Worm (Caenorhabditis elegans): Measurements from ENCODE around the gene F56D1.1.

Gene F56D1.1

ce11 chrII:5478318-5478717 is at the start of gene F56D1.1:
F56D1.1 (plus strand) TSS chrII:5478618.
- TF ChIP-seq nfya-1 (tag; optimal IDR thresholded peaks at IDR 0.05): no peak

- TF ChIP-seq unc-42 (tag; optimal IDR thresholded peaks at IDR 0.05) (peak; percentile 35), tbx-2 (tag; optimal IDR thresholded peaks at IDR 0.05) (peak; percentile 9), lim-6 (tag; optimal IDR thresholded peaks at IDR 0.05) (no peak), unc-3 (GFP tag; conservative IDR thresholded peaks at IDR 0.05) (no peak), unc-3 (tag; optimal IDR thresholded peaks at IDR 0.05) (peak; percentile 19), ceh-14 (tag; optimal IDR thresholded peaks at IDR 0.05) (no peak), pat-9 (tag; optimal IDR thresholded peaks at IDR 0.05) (no peak), dve-1 (tag; optimal IDR thresholded peaks at IDR 0.05) (peak; percentile 3)
Observed at ce11 chrII:5429522-5430257, 48.7 kb upstream of the F56D1.1 start, which contains the start of the genes F07F6.4 and F07F6.2. F07F6.4 (minus strand) TSS chrII:5429572. F07F6.2 (plus strand) TSS chrII:5430207.

ce11 chrII:5433069-5433468 is 45.3 kb upstream of the F56D1.1 start, which contains the start of gene srx-114:
srx-114 (minus strand) TSS chrII:5433169.
- no peak for TF ChIP-seq ceh-31 (tag; optimal IDR thresholded peaks at IDR 0.05)
- TF ChIP-seq nhr-11 (tag; optimal IDR thresholded peaks at IDR 0.05): no peak
- no peak for TF ChIP-seq ets-4 (tag; optimal IDR thresholded peaks at IDR 0.05)
- no peak for TF ChIP-seq unc-3 (GFP tag; conservative IDR thresholded peaks at IDR 0.05)
- TF ChIP-seq unc-3 (tag; optimal IDR thresholded peaks at IDR 0.05): no peak
- TF ChIP-seq K09A11.1 (tag; optimal IDR thresholded peaks at IDR 0.05; ENCODE audit: insufficient read depth): no peak
- TF ChIP-seq T23F11.4 (GFP tag; optimal IDR thresholded peaks at IDR 0.05): no peak
- TF ChIP-seq pag-3 (tag; optimal IDR thresholded peaks at IDR 0.05; ENCODE audit: borderline replicate concordance): no peak
- TF ChIP-seq ceh-24 (tag; optimal IDR thresholded peaks at IDR 0.05): no peak
- no peak for TF ChIP-seq elt-2 (tag; optimal IDR thresholded peaks at IDR 0.05)

ce11 chrII:5436833-5437232 is 41.6 kb upstream of the F56D1.1 start, which contains the start of gene dct-5:
dct-5 (minus strand) TSS chrII:5436933.
- no peak for TF ChIP-seq ref-2 (tag; optimal IDR thresholded peaks at IDR 0.05)
- no peak for TF ChIP-seq zip-5 (tag; optimal IDR thresholded peaks at IDR 0.05)
- no peak for TF ChIP-seq ceh-48 (tag; optimal IDR thresholded peaks at IDR 0.05)
- TF ChIP-seq che-1 (tag; optimal IDR thresholded peaks at IDR 0.05): no peak
- no peak for TF ChIP-seq ceh-6 (GFP tag; optimal IDR thresholded peaks at IDR 0.05)
- TF ChIP-seq K09A11.1 (tag; optimal IDR thresholded peaks at IDR 0.05; ENCODE audit: insufficient read depth): no peak
- TF ChIP-seq ceh-9 (tag; optimal IDR thresholded peaks at IDR 0.05): no peak
- TF ChIP-seq pros-1 (tag; optimal IDR thresholded peaks at IDR 0.05): no peak
- TF ChIP-seq fkh-6 (tag; optimal IDR thresholded peaks at IDR 0.05): no peak
- no peak for TF ChIP-seq ttx-3 (tag; optimal IDR thresholded peaks at IDR 0.05)
- no peak for TF ChIP-seq ceh-34 (tag; optimal IDR thresholded peaks at IDR 0.05)
- no peak for TF ChIP-seq T23F11.4 (GFP tag; optimal IDR thresholded peaks at IDR 0.05)

ce11 chrII:5437586-5437985 is 40.8 kb upstream of the F56D1.1 start, which contains the start of gene F07F6.1:
F07F6.1 (plus strand) TSS chrII:5437886.
- no peak for TF ChIP-seq tbx-2 (tag; optimal IDR thresholded peaks at IDR 0.05)
- no peak for TF ChIP-seq unc-3 (GFP tag; conservative IDR thresholded peaks at IDR 0.05)
- no peak for TF ChIP-seq unc-3 (tag; optimal IDR thresholded peaks at IDR 0.05)
- no peak for TF ChIP-seq ceh-34 (tag; optimal IDR thresholded peaks at IDR 0.05)
- no peak for TF ChIP-seq ama-1 (optimal IDR thresholded peaks at IDR 0.05)
- no peak for TF ChIP-seq ceh-6 (GFP tag; optimal IDR thresholded peaks at IDR 0.05)
- TF ChIP-seq tbx-7 (tag; optimal IDR thresholded peaks at IDR 0.05): no peak
- no peak for TF ChIP-seq ceh-31 (tag; optimal IDR thresholded peaks at IDR 0.05)
- no peak for TF ChIP-seq fkh-6 (tag; optimal IDR thresholded peaks at IDR 0.05)
- no peak for TF ChIP-seq ztf-16 (tag; optimal IDR thresholded peaks at IDR 0.05)
- no peak for TF ChIP-seq ceh-24 (tag; optimal IDR thresholded peaks at IDR 0.05)
- TF ChIP-seq ceh-19 (GFP tag; optimal IDR thresholded peaks at IDR 0.05): no peak
- TF ChIP-seq sdc-2 (tag; optimal IDR thresholded peaks at IDR 0.05): no peak
- TF ChIP-seq hlh-6 (tag; optimal IDR thresholded peaks at IDR 0.05): no peak
- no peak for TF ChIP-seq dve-1 (tag; optimal IDR thresholded peaks at IDR 0.05)
- no peak for TF ChIP-seq ceh-48 (tag; optimal IDR thresholded peaks at IDR 0.05)
